Worm (Caenorhabditis elegans) whole organism, L1 larva: Measurements from ENCODE around the gene his-24.

Experiments
- ceh-82 ChIP-seq, 3 experiments: fragments of 150-350 bp in 1 of 3; sonication (generic microtip) in 2 of 3; optimal IDR thresholded peaks; 2 replicates each; lab custom pipeline; 2014 to 2017; ENCODE audit warnings: missing biosample characterization in 3 of 3, missing genetic modification characterization in 3 of 3
- efl-3 ChIP-seq: fragments of 200-800 bp; sonication (Bioruptor generic); optimal IDR thresholded peaks from 2 replicates; lab custom pipeline; 2018; ENCODE audit warnings: mild to moderate bottlenecking, missing genetic modification characterization, missing compliant biosample characterization
- elt-2 ChIP-seq: sonication (generic microtip); optimal IDR thresholded peaks from 2 replicates; lab custom pipeline; 2016; ENCODE audit warnings: missing genetic modification characterization, mild to moderate bottlenecking, inconsistent platforms, missing compliant biosample characterization, missing genetic modification reagents
- fos-1 ChIP-seq: fragments of 150-350 bp; optimal IDR thresholded peaks from 2 replicates; lab custom pipeline; 2014; ENCODE audit warnings: missing biosample characterization, missing genetic modification characterization
- nhr-11 ChIP-seq: fragments of 150-350 bp; optimal IDR thresholded peaks from 2 replicates; lab custom pipeline; 2014; ENCODE audit warnings: missing biosample characterization, missing genetic modification characterization
- nhr-28 ChIP-seq: fragments of 150-350 bp; optimal IDR thresholded peaks from 2 replicates; lab custom pipeline; 2014; ENCODE audit warnings: missing biosample characterization, missing genetic modification characterization
- rnt-1 ChIP-seq: sonication (generic microtip); optimal IDR thresholded peaks from 2 replicates; lab custom pipeline; 2016; ENCODE audit warnings: mild to moderate bottlenecking, missing genetic modification characterization, moderate library complexity, missing compliant biosample characterization

ce11 chrX:14507992-14508391 is 18.1 kb downstream of the his-24 start:
- peak; percentile 1 for TF ChIP-seq rnt-1
- TF ChIP-seq efl-3 (GFP tag; lab: Kevin White, UChicago), result no peak
- TF ChIP-seq elt-2 (tag; lab: Kevin White, UChicago), result no peak
- no peak for TF ChIP-seq ceh-82 (tag; optimal IDR thresholded peaks at IDR 0.05; lab: Kevin White, UChicago)
- no peak for TF ChIP-seq nhr-28 (tag; lab: Kevin White, UChicago)
- TF ChIP-seq fos-1 (tag; lab: Kevin White, UChicago), result no peak
- no peak for TF ChIP-seq nhr-11 (tag; lab: Kevin White, UChicago)
